Fruit fly (Drosophila melanogaster) whole organism, embryonic: ENCODE data around the gene CG31650.
A peak's percentile ranks its signal among the peaks of the same experiment; 100 is the strongest.

Experiments
- CG11504 ChIP-seq: fragments of 200-800 bp; sonication (Bioruptor generic); optimal IDR thresholded peaks from 3 replicates; lab custom pipeline; 2019; ENCODE audit warnings: missing biosample characterization, mild to moderate bottlenecking, missing genetic modification characterization, moderate library complexity
- CG11560 ChIP-seq: fragments of 200-800 bp; sonication (Bioruptor generic); IDR thresholded peaks from 3 replicates; pipeline ENCODE4 v1.3.6; 2022; ENCODE audit warnings: missing biosample characterization, missing genetic modification characterization
- CG11696 ChIP-seq: fragments of 200-800 bp; sonication (Bioruptor generic); IDR thresholded peaks from 2 replicates; pipeline ENCODE4 v1.3.6; 2022; ENCODE audit warnings: missing biosample characterization, missing genetic modification characterization
- CG13123 ChIP-seq: fragments of 200-800 bp; sonication (Bioruptor generic); optimal IDR thresholded peaks from 2 replicates; lab custom pipeline; 2016; ENCODE audit warnings: missing biosample characterization, missing genetic modification characterization
- CG15696 ChIP-seq: fragments of 200-800 bp; sonication (Bioruptor generic); optimal IDR thresholded peaks from 2 replicates; lab custom pipeline; 2019; ENCODE audit warnings: missing biosample characterization, mild to moderate bottlenecking, missing genetic modification characterization, moderate library complexity
- CG1647 ChIP-seq: fragments of 200-800 bp; sonication (Bioruptor generic); optimal IDR thresholded peaks from 3 replicates; lab custom pipeline; 2016; ENCODE audit warnings: missing biosample characterization, missing genetic modification characterization
- CG17359 ChIP-seq: fragments of 200-800 bp; sonication (Bioruptor generic); optimal IDR thresholded peaks from 3 replicates; lab custom pipeline; 2018; ENCODE audit warnings: missing biosample characterization, mild to moderate bottlenecking, missing genetic modification characterization, moderate library complexity
- CG17802 ChIP-seq: fragments of 200-800 bp; sonication (Bioruptor generic); optimal IDR thresholded peaks from 2 replicates; lab custom pipeline; 2018; ENCODE audit warnings: missing biosample characterization, mild to moderate bottlenecking, missing genetic modification characterization, moderate library complexity
- CG32767 ChIP-seq: fragments of 200-800 bp; sonication (Bioruptor generic); IDR thresholded peaks from 2 replicates; pipeline ENCODE4 v1.3.6; 2022; ENCODE audit warnings: missing biosample characterization, missing genetic modification characterization
- CG33213 ChIP-seq: fragments of 200-800 bp; sonication (Bioruptor generic); optimal IDR thresholded peaks from 3 replicates; lab custom pipeline; 2016; ENCODE audit warnings: missing biosample characterization, missing genetic modification characterization
- CG34376 ChIP-seq: fragments of 200-800 bp; sonication (Bioruptor generic); optimal IDR thresholded peaks from 2 replicates; lab custom pipeline; 2018; ENCODE audit warnings: missing biosample characterization, mild to moderate bottlenecking, missing genetic modification characterization
- CG34422 ChIP-seq: fragments of 200-800 bp; sonication (Bioruptor generic); IDR thresholded peaks from 3 replicates; pipeline ENCODE4 v1.3.6; 2022; ENCODE audit warnings: missing biosample characterization, missing genetic modification characterization
- CG6272 ChIP-seq: fragments of 200-800 bp; sonication (Bioruptor generic); IDR thresholded peaks from 2 replicates; pipeline ENCODE4 v1.3.6; 2022; ENCODE audit warnings: missing biosample characterization, missing genetic modification characterization
- CG7839 ChIP-seq: fragments of 200-800 bp; sonication (Bioruptor generic); optimal IDR thresholded peaks from 3 replicates; lab custom pipeline; 2018; ENCODE audit warnings: missing biosample characterization, mild to moderate bottlenecking, missing genetic modification characterization, moderate library complexity
- CTCF ChIP-seq: fragments of 200-800 bp; sonication (Bioruptor generic); optimal IDR thresholded peaks from 2 replicates; lab custom pipeline; 2017; ENCODE audit warnings: missing biosample characterization, mild to moderate bottlenecking, missing genetic modification characterization, moderate library complexity
- D ChIP-seq, 2 experiments: fragments of 200-800 bp in 1 of 2; fragments of >200 bp in 1 of 2; sonication (Bioruptor generic) in 1 of 2; optimal IDR thresholded peaks; 2 replicates in 1 of 2; 3 replicates in 1 of 2; lab custom pipeline; 2017; ENCODE audit warnings: mild to moderate bottlenecking in 1 of 2, missing biosample characterization in 1 of 2, missing genetic modification characterization in 1 of 2, missing genetic modification reagents in 1 of 2
- Dip2 ChIP-seq: fragments of 200-800 bp; sonication (Bioruptor generic); IDR thresholded peaks from 2 replicates; pipeline ENCODE4 v1.3.6; 2022; ENCODE audit warnings: missing biosample characterization, missing genetic modification characterization
- Dref ChIP-seq: fragments of 200-800 bp; sonication (Bioruptor generic); IDR thresholded peaks from 2 replicates; pipeline ENCODE4 v1.3.6; 2022; ENCODE audit warnings: missing biosample characterization, missing genetic modification characterization
- HmgZ ChIP-seq: fragments of 200-800 bp; sonication (Bioruptor generic); optimal IDR thresholded peaks from 2 replicates; lab custom pipeline; 2018; ENCODE audit warnings: missing biosample characterization, mild to moderate bottlenecking, missing genetic modification characterization
- Nf-YC ChIP-seq: fragments of 200-800 bp; optimal IDR thresholded peaks from 3 replicates; lab custom pipeline; 2019; ENCODE audit warnings: missing biosample characterization, mild to moderate bottlenecking, missing genetic modification characterization, moderate library complexity
- Oli ChIP-seq: fragments of 200-800 bp; sonication (Bioruptor generic); optimal IDR thresholded peaks from 2 replicates; lab custom pipeline; 2018; ENCODE audit warnings: missing biosample characterization, mild to moderate bottlenecking, missing genetic modification characterization, moderate library complexity
- Rfx ChIP-seq: fragments of 200-800 bp; sonication (Bioruptor generic); IDR thresholded peaks from 2 replicates; pipeline ENCODE4 v1.3.6; 2022; ENCODE audit warnings: missing biosample characterization, missing genetic modification characterization
- Sry-β ChIP-seq: fragments of 200-800 bp; sonication (Bioruptor generic); optimal IDR thresholded peaks from 2 replicates; lab custom pipeline; 2018; ENCODE audit warnings: missing biosample characterization, mild to moderate bottlenecking, missing genetic modification characterization, moderate library complexity
- Sry-δ ChIP-seq: fragments of 200-800 bp; sonication (Bioruptor generic); optimal IDR thresholded peaks from 2 replicates; lab custom pipeline; 2016; ENCODE audit warnings: missing biosample characterization, missing genetic modification characterization
- Taf1 ChIP-seq: fragments of 200-800 bp; sonication (Bioruptor generic); IDR thresholded peaks from 2 replicates; pipeline ENCODE4 v1.3.6; 2022; ENCODE audit warnings: missing biosample characterization, missing genetic modification characterization
- Xbp1 ChIP-seq: fragments of 200-800 bp; sonication (Bioruptor generic); optimal IDR thresholded peaks from 3 replicates; lab custom pipeline; 2016; ENCODE audit warnings: missing biosample characterization, mild to moderate bottlenecking, missing genetic modification characterization
- abd-A ChIP-seq: fragments of 200-800 bp; sonication (Bioruptor generic); optimal IDR thresholded peaks from 3 replicates; lab custom pipeline; 2019; ENCODE audit warnings: missing biosample characterization, mild to moderate bottlenecking, missing genetic modification characterization, moderate library complexity
- amos ChIP-seq: fragments of 200-800 bp; sonication (Bioruptor generic); IDR thresholded peaks from 2 replicates; pipeline ENCODE4 v1.3.6; 2022; ENCODE audit warnings: missing biosample characterization, missing genetic modification characterization; ENCODE audit not compliant: partially characterized antibody
- ara ChIP-seq: fragments of 200-800 bp; sonication (Bioruptor generic); IDR thresholded peaks from 2 replicates; pipeline ENCODE4 v1.3.6; 2022; ENCODE audit warnings: missing biosample characterization, missing genetic modification characterization
- bab2 ChIP-seq: fragments of 200-800 bp; sonication (Bioruptor generic); optimal IDR thresholded peaks from 2 replicates; lab custom pipeline; 2016; ENCODE audit warnings: missing biosample characterization, missing genetic modification characterization
- bigmax ChIP-seq: fragments of 200-800 bp; sonication (Bioruptor generic); optimal IDR thresholded peaks from 2 replicates; lab custom pipeline; 2018; ENCODE audit warnings: missing biosample characterization, mild to moderate bottlenecking, missing genetic modification characterization
- cato ChIP-seq: fragments of 200-800 bp; sonication (Bioruptor generic); optimal IDR thresholded peaks from 2 replicates; lab custom pipeline; 2016; ENCODE audit warnings: missing biosample characterization, missing genetic modification characterization, borderline replicate concordance
- ci ChIP-seq: fragments of 200-800 bp; sonication (Bioruptor generic); IDR thresholded peaks from 3 replicates; pipeline ENCODE4 v1.3.6; 2022; ENCODE audit warnings: missing biosample characterization, missing genetic modification characterization
- dan ChIP-seq: fragments of 200-800 bp; sonication (Bioruptor generic); IDR thresholded peaks from 2 replicates; pipeline ENCODE4 v1.3.6; 2022; ENCODE audit warnings: missing biosample characterization, missing genetic modification characterization
- gce ChIP-seq: fragments of 200-800 bp; sonication (Bioruptor generic); IDR thresholded peaks from 3 replicates; pipeline ENCODE4 v1.3.6; 2022; ENCODE audit warnings: missing biosample characterization, missing genetic modification characterization
- gcm ChIP-seq: fragments of 200-800 bp; sonication (Bioruptor generic); optimal IDR thresholded peaks from 2 replicates; lab custom pipeline; 2019; ENCODE audit warnings: missing biosample characterization, mild to moderate bottlenecking, missing genetic modification characterization, moderate library complexity
- gsb ChIP-seq: fragments of 200-800 bp; sonication (Bioruptor generic); IDR thresholded peaks from 2 replicates; pipeline ENCODE4 v1.3.6; 2022; ENCODE audit warnings: missing biosample characterization, missing genetic modification characterization
- hb ChIP-seq: fragments of 200-800 bp; sonication (Bioruptor generic); IDR thresholded peaks from 3 replicates; pipeline ENCODE4 v1.3.6; 2022; ENCODE audit warnings: missing biosample characterization, missing genetic modification characterization; ENCODE audit not compliant: partially characterized antibody
- kay ChIP-seq: fragments of 200-800 bp; sonication (Bioruptor generic); optimal IDR thresholded peaks from 2 replicates; lab custom pipeline; 2016; ENCODE audit warnings: missing biosample characterization, missing genetic modification characterization
- lola ChIP-seq, 3 experiments: fragments of >200 bp in 2 of 3; fragments of 200-800 bp in 1 of 3; sonication (Bioruptor generic) in 1 of 3; optimal IDR thresholded peaks; 2 replicates each; lab custom pipeline; 2017 to 2019; ENCODE audit warnings: missing biosample characterization in 3 of 3, missing genetic modification characterization in 3 of 3, mild to moderate bottlenecking in 1 of 3, moderate library complexity in 1 of 3
- mam ChIP-seq: fragments of 200-800 bp; sonication (Bioruptor generic); optimal IDR thresholded peaks from 3 replicates; lab custom pipeline; 2016; ENCODE audit warnings: missing biosample characterization, missing genetic modification characterization
- mld ChIP-seq: fragments of 200-800 bp; sonication (Bioruptor generic); IDR thresholded peaks from 3 replicates; pipeline ENCODE4 v1.3.6; 2022; ENCODE audit warnings: missing biosample characterization, missing genetic modification characterization; ENCODE audit not compliant: partially characterized antibody
- nerfin-1 ChIP-seq: fragments of 200-800 bp; sonication (Bioruptor generic); optimal IDR thresholded peaks from 3 replicates; lab custom pipeline; 2019; ENCODE audit warnings: missing biosample characterization, mild to moderate bottlenecking, missing genetic modification characterization, moderate library complexity
- sens-2 ChIP-seq: fragments of 200-800 bp; sonication (Bioruptor generic); IDR thresholded peaks from 2 replicates; pipeline ENCODE4 v1.3.6; 2022; ENCODE audit warnings: missing biosample characterization, missing genetic modification characterization
- stc ChIP-seq: fragments of 200-800 bp; sonication (Bioruptor generic); IDR thresholded peaks from 2 replicates; pipeline ENCODE4 v1.3.6; 2022; ENCODE audit warnings: missing biosample characterization, missing genetic modification characterization
- tap ChIP-seq: fragments of 200-800 bp; optimal IDR thresholded peaks from 3 replicates; lab custom pipeline; 2019; ENCODE audit warnings: missing biosample characterization, mild to moderate bottlenecking, missing genetic modification characterization, moderate library complexity
- tup ChIP-seq: fragments of 200-800 bp; sonication (Bioruptor generic); optimal IDR thresholded peaks from 2 replicates; lab custom pipeline; 2016; ENCODE audit warnings: missing biosample characterization, mild to moderate bottlenecking, missing genetic modification characterization, moderate library complexity
- unc-4 ChIP-seq: fragments of 200-800 bp; sonication (Bioruptor generic); IDR thresholded peaks from 2 replicates; pipeline ENCODE4 v1.3.6; 2022; ENCODE audit warnings: missing biosample characterization, missing genetic modification characterization; ENCODE audit not compliant: partially characterized antibody
- zfh2 ChIP-seq: fragments of 200-800 bp; sonication (Bioruptor generic); optimal IDR thresholded peaks from 2 replicates; lab custom pipeline; 2016; ENCODE audit warnings: missing biosample characterization, missing genetic modification characterization

Gene CG31650

DNA sequence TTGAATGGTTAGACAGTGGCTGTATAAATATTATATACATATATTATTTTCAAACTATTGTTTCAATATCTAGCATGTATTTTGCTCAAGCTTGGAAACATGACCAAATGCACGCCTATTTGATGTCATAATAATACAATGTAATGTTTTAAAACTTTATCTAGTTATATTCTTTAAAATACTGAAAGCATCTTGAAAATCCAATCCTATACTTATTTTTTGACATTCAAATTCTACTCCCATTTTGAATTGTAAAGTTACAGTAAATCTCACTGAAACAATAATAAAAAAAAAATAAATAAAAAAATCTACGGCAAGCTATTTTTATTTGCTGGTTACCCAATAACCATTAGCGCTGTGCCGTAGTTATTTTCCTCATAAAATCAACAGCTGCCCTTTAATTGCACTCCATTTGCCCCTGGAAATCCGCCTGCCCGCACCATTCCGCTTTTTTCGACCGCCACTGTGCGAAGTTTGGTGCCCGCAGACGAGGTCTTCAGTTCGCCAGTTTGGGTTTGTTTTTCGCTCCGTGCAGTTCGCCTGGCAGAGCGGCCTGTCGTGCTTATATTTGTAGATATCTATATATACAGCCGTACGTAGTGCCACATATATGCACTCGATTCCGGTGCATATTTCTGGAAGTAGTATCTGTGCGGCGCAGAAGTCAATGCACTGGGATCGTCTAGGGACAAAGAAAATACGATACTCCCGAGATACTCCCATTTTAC is 544 bp upstream of the CG31650 start (continued):
- no peak for TF ChIP-seq CG11560 (tag; lab: Robert Waterston, UW)
- peak; percentile 41; the same call in 1 of the 2 replicates for TF ChIP-seq stc (GFP tag; lab: Robert Waterston, UW)
- peak; percentile 77; the same call in 2 of the 3 replicates for TF ChIP-seq gce (GFP tag; lab: Robert Waterston, UW)
- TF ChIP-seq CG11696 (GFP tag; lab: Robert Waterston, UW) = peak; percentile 41; the same call in 1 of the 2 replicates
- no peak for TF ChIP-seq hb (GFP tag; lab: Robert Waterston, UW)
- no peak for TF ChIP-seq Dref (GFP tag; lab: Robert Waterston, UW)
- no peak for TF ChIP-seq Taf1 (GFP tag; lab: Robert Waterston, UW)
- peak; percentile 46; the same call in 1 of the 2 replicates for TF ChIP-seq CG32767 (GFP tag; lab: Robert Waterston, UW)
- no peak for TF ChIP-seq CG15696 (tag; lab: Kevin White, UChicago)
- no peak for TF ChIP-seq mld
- TF ChIP-seq CTCF = peak; percentile 18
- TF ChIP-seq CG34422 = peak; percentile 48; the same call in 2 of the 3 replicates
- TF ChIP-seq unc-4 (GFP tag; lab: Robert Waterston, UW) = no peak
- no peak for TF ChIP-seq CG13123
- TF ChIP-seq mam (GFP tag; lab: Kevin White, UChicago) = peak; percentile 54
- peak; percentile 53; the same call in 1 of the 2 replicates for TF ChIP-seq ara (GFP tag; lab: Robert Waterston, UW)
- no peak for TF ChIP-seq bab2
- peak; percentile 47 for TF ChIP-seq Xbp1 (GFP tag; lab: Kevin White, UChicago)
- no peak for TF ChIP-seq dan
- TF ChIP-seq bigmax (GFP tag; lab: Kevin White, UChicago) = no peak
- no peak for TF ChIP-seq kay (GFP tag; lab: Kevin White, UChicago)
- TF ChIP-seq Nf-YC (tag; lab: Kevin White, UChicago) = peak; percentile 43
- no peak for TF ChIP-seq Sry-δ (GFP tag; lab: Kevin White, UChicago)
- TF ChIP-seq sens-2 (GFP tag; lab: Robert Waterston, UW) = peak; percentile 56
- TF ChIP-seq Rfx (GFP tag; lab: Robert Waterston, UW) = peak; percentile 63
- TF ChIP-seq CG6272 = peak; percentile 69
- peak; percentile 79 for TF ChIP-seq CG11504
- no peak for TF ChIP-seq HmgZ (tag; lab: Kevin White, UChicago)
- no peak for TF ChIP-seq Dip2 (GFP tag; lab: Robert Waterston, UW)
- TF ChIP-seq CG33213 (GFP tag; lab: Kevin White, UChicago) = peak; percentile 3
- TF ChIP-seq tup (GFP tag; lab: Kevin White, UChicago) = no peak
- TF ChIP-seq zfh2 (GFP tag; lab: Kevin White, UChicago) = peak; percentile 15
- TF ChIP-seq Sry-β = no peak
- peak; percentile 23 for TF ChIP-seq tap (tag; lab: Kevin White, UChicago)
- no peak for TF ChIP-seq cato (GFP tag; lab: Kevin White, UChicago)
- TF ChIP-seq ci = peak; percentile 85
- no peak for TF ChIP-seq gsb (GFP tag; lab: Robert Waterston, UW)
- peak; percentile 66 for TF ChIP-seq Oli
- no peak for TF ChIP-seq nerfin-1 (tag; lab: Kevin White, UChicago)
- peak; percentile 61 for TF ChIP-seq CG7839 (tag; lab: Kevin White, UChicago)
- TF ChIP-seq D (optimal IDR thresholded peaks at IDR 0.05; lab: Kevin White, UChicago) = no peak
- TF ChIP-seq D (GFP tag; optimal IDR thresholded peaks at IDR 0.05; lab: Kevin White, UChicago) = peak; percentile 50
- no peak for TF ChIP-seq amos (GFP tag; lab: Robert Waterston, UW)
- TF ChIP-seq lola (GFP tag; optimal IDR thresholded peaks at IDR 0.05; lab: Kevin White, UChicago) = peak in 1 of 3 experiments; percentile 41
- TF ChIP-seq CG1647 (GFP tag; lab: Kevin White, UChicago) = no peak
- TF ChIP-seq CG17802 = no peak
- peak; percentile 61 for TF ChIP-seq gcm
- peak; percentile 46 for TF ChIP-seq CG17359 (tag; lab: Kevin White, UChicago)
- no peak for TF ChIP-seq abd-A (tag; lab: Kevin White, UChicago)
- TF ChIP-seq CG34376 = no peak
